Worm (Caenorhabditis elegans): Measurements from ENCODE around the gene ttr-42.
A peak's percentile ranks its signal among the peaks of the same experiment; 100 is the strongest.

Gene ttr-42

ce11 chrX:2538713-2539112 lies 38.8 kb upstream of the ttr-42 start:
- TF ChIP-seq aha-1 (tag) (peak; percentile 26), duxl-1 (tag; optimal IDR thresholded peaks at IDR 0.05; ENCODE audit: poor library complexity) (no peak)

ce11 chrX:2541003-2541521 lies 36.5 kb upstream of the ttr-42 start, which contains the start of gene F52H2.3:
F52H2.3 (minus strand) TSS chrX:2541053.
- TF ChIP-seq nhr-41 (GFP tag; IDR thresholded peaks at IDR 0.05) (peak; percentile 14; the same call in 1 of the 2 replicates), Y5F2A.4 (GFP tag; optimal IDR thresholded peaks at IDR 0.05) (no peak), mdl-1 (tag; optimal IDR thresholded peaks at IDR 0.05) (peak in 1 of 2 experiments; percentile 5), ceh-44 (GFP tag; IDR thresholded peaks at IDR 0.05) (no peak), nhr-28 (tag; optimal IDR thresholded peaks at IDR 0.05) (peak; percentile 54), zip-2 (tag; optimal IDR thresholded peaks at IDR 0.05) (no peak), mep-1 (tag; optimal IDR thresholded peaks at IDR 0.05) (peak; percentile 28), vab-7 (GFP tag; IDR thresholded peaks at IDR 0.05) (no peak), T20F7.1 (GFP tag; optimal IDR thresholded peaks at IDR 0.05) (no peak), T26A8.4 (GFP tag; IDR thresholded peaks at IDR 0.05) (no peak), hlh-30 (tag; optimal IDR thresholded peaks at IDR 0.05; ENCODE audit: insufficient read depth) (peak; percentile 42), ces-1 (GFP tag; optimal IDR thresholded peaks at IDR 0.05) (no peak), tra-1 (GFP tag; IDR thresholded peaks at IDR 0.05) (0 out of 2 replicates have a peak, but pooled peaks have one; percentile 34), ceh-20 (GFP tag; IDR thresholded peaks at IDR 0.05) (no peak), ZK546.5 (tag; optimal IDR thresholded peaks at IDR 0.05) (no peak), mes-2 (tag; optimal IDR thresholded peaks at IDR 0.05; ENCODE audit: poor library complexity, severe bottlenecking) (no peak), ceh-32 (tag; optimal IDR thresholded peaks at IDR 0.05; ENCODE audit: poor library complexity) (no peak), hlh-11 (tag; optimal IDR thresholded peaks at IDR 0.05) (peak; percentile 64), ceh-82 (tag; optimal IDR thresholded peaks at IDR 0.05) (no peak), nhr-76 (tag; optimal IDR thresholded peaks at IDR 0.05) (no peak), daf-16 (GFP tag; optimal IDR thresholded peaks at IDR 0.05) (no peak), daf-16 (tag; optimal IDR thresholded peaks at IDR 0.05) (peak; percentile 89), spr-3 (GFP tag; optimal IDR thresholded peaks at IDR 0.05) (no peak), madf-9 (GFP tag; conservative IDR thresholded peaks at IDR 0.05) (no peak), lin-39 (tag; optimal IDR thresholded peaks at IDR 0.05) (no peak), Y105C5A.15 (GFP tag; IDR thresholded peaks at IDR 0.05) (no peak), daf-8 (GFP tag; IDR thresholded peaks at IDR 0.05) (no peak), lim-7 (GFP tag; IDR thresholded peaks at IDR 0.05) (no peak), mxl-2 (GFP tag; conservative IDR thresholded peaks at IDR 0.05) (no peak), nhr-11 (tag; optimal IDR thresholded peaks at IDR 0.05) (no peak), nhr-25 (tag; optimal IDR thresholded peaks at IDR 0.05; ENCODE audit: borderline replicate concordance, insufficient read depth) (no peak), F44E2.7 (GFP tag; IDR thresholded peaks at IDR 0.05) (no peak), lin-29 (GFP tag; IDR thresholded peaks at IDR 0.05) (no peak), egl-43 (GFP tag; IDR thresholded peaks at IDR 0.05) (no peak), aha-1 (tag) (no peak), saeg-2 (GFP tag; IDR thresholded peaks at IDR 0.05) (no peak), hmg-1.1 (GFP tag; IDR thresholded peaks at IDR 0.05) (no peak), lin-38 (GFP tag; IDR thresholded peaks at IDR 0.05) (no peak), ztf-7 (tag; optimal IDR thresholded peaks at IDR 0.05) (no peak), ztf-11 (tag; optimal IDR thresholded peaks at IDR 0.05) (no peak), php-3 (GFP tag; IDR thresholded peaks at IDR 0.05) (no peak), nhr-77 (tag; optimal IDR thresholded peaks at IDR 0.05) (peak; percentile 53), ceh-62 (tag; optimal IDR thresholded peaks at IDR 0.05) (no peak), mxl-3 (GFP tag; optimal IDR thresholded peaks at IDR 0.05) (no peak), zfp-3 (GFP tag; conservative IDR thresholded peaks at IDR 0.05) (no peak), duxl-1 (tag; optimal IDR thresholded peaks at IDR 0.05; ENCODE audit: poor library complexity) (no peak), sdz-12 (GFP tag; optimal IDR thresholded peaks at IDR 0.05) (no peak), dve-1 (tag; optimal IDR thresholded peaks at IDR 0.05; ENCODE audit: insufficient read depth) (peak; percentile 58), nhr-10 (tag; optimal IDR thresholded peaks at IDR 0.05) (peak; percentile 5)

Data from whole organism, L4 larva.